Fruit fly (Drosophila melanogaster) S2 (cell line): ENCODE measurements around the gene CG4073.

Experiments
- CG8478 ChIP-seq: fragments of >200 bp; optimal IDR thresholded peaks from 2 replicates; lab custom pipeline; 2018
- CTCF ChIP-seq, 2 experiments: fragments of >200 bp; optimal IDR thresholded peaks; 2 replicates each; lab custom pipeline; 2018

dm6 chr3R:10669950-10670349 is 44.6 kb upstream of the CG4073 start:
- TF ChIP-seq CTCF (optimal IDR thresholded peaks at IDR 0.05; lab: Kevin White, UChicago) (no peak), CG8478 (lab: Kevin White, UChicago) (no peak)
